Fruit fly (Drosophila melanogaster) whole organism, wandering third instar larva: Measurements from ENCODE around the gene Ser.

Experiments used
- CG9705 ChIP-seq: fragments of 200-800 bp; sonication (Bioruptor generic); optimal IDR thresholded peaks from 2 replicates; lab custom pipeline; 2018; ENCODE audit warnings: missing biosample characterization, mild to moderate bottlenecking, missing genetic modification characterization
- GATAd ChIP-seq: sonication (Bioruptor generic); optimal IDR thresholded peaks from 2 replicates; lab custom pipeline; 2016; ENCODE audit warnings: missing biosample characterization, missing genetic modification characterization
- HLH106 ChIP-seq: fragments of 200-800 bp; optimal IDR thresholded peaks from 3 replicates; lab custom pipeline; 2019; ENCODE audit warnings: missing biosample characterization, mild to moderate bottlenecking, missing genetic modification characterization, moderate library complexity
- Hnf4 ChIP-seq: fragments of 200-800 bp; sonication (Bioruptor generic); optimal IDR thresholded peaks from 2 replicates; lab custom pipeline; 2016; ENCODE audit warnings: missing biosample characterization, mild to moderate bottlenecking, missing genetic modification characterization
- Hr78 ChIP-seq: fragments of >200 bp; optimal IDR thresholded peaks from 2 replicates; lab custom pipeline; 2017; ENCODE audit warnings: missing biosample characterization, missing genetic modification characterization
- Hr83 ChIP-seq: fragments of 200-300 bp; sonication (Bioruptor generic); optimal IDR thresholded peaks from 2 replicates; lab custom pipeline; 2016; ENCODE audit warnings: missing biosample characterization, mild to moderate bottlenecking, missing genetic modification characterization, moderate library complexity; ENCODE audit not compliant: poor library complexity, severe bottlenecking
- Jra ChIP-seq: sonication (Bioruptor generic); optimal IDR thresholded peaks from 2 replicates; lab custom pipeline; 2016; ENCODE audit warnings: missing biosample characterization, missing genetic modification characterization
- Rel ChIP-seq, 2 experiments: fragments of 200-800 bp; sonication (Bioruptor generic) in 1 of 2; optimal IDR thresholded peaks; 2 replicates in 1 of 2; 3 replicates in 1 of 2; lab custom pipeline; 2016 to 2019; ENCODE audit warnings: mild to moderate bottlenecking in 2 of 2, missing biosample characterization in 2 of 2, missing genetic modification characterization in 2 of 2, moderate library complexity in 1 of 2
- dl ChIP-seq, 2 experiments: fragments of 175-275, 200-275 bp in 1 of 2; fragments of 200-275 bp in 1 of 2; sonication (Bioruptor generic); optimal IDR thresholded peaks; lab custom pipeline; 2018; ENCODE audit warnings: mild to moderate bottlenecking in 2 of 2, missing biosample characterization in 2 of 2, missing genetic modification characterization in 2 of 2, moderate library complexity in 2 of 2; ENCODE audit not compliant: partially characterized antibody in 2 of 2, insufficient read depth in 1 of 2
- fru ChIP-seq: fragments of 200-800 bp; sonication (Bioruptor generic); optimal IDR thresholded peaks from 3 replicates; lab custom pipeline; 2016; ENCODE audit warnings: missing biosample characterization, mild to moderate bottlenecking, missing genetic modification characterization
- h ChIP-seq: fragments of 200-800 bp; sonication (Bioruptor generic); optimal IDR thresholded peaks from 3 replicates; lab custom pipeline; 2016; ENCODE audit warnings: missing biosample characterization, mild to moderate bottlenecking, missing genetic modification characterization
- pan ChIP-seq: fragments of >200 bp; optimal IDR thresholded peaks from 2 replicates; lab custom pipeline; 2017
- usp ChIP-seq: fragments of >200 bp; optimal IDR thresholded peaks from 2 replicates; lab custom pipeline; 2017; ENCODE audit warnings: missing biosample characterization, missing genetic modification characterization
- woc ChIP-seq: sonication (Bioruptor generic); optimal IDR thresholded peaks from 2 replicates; lab custom pipeline; 2016; ENCODE audit warnings: missing biosample characterization, mild to moderate bottlenecking, missing genetic modification characterization

DNA sequence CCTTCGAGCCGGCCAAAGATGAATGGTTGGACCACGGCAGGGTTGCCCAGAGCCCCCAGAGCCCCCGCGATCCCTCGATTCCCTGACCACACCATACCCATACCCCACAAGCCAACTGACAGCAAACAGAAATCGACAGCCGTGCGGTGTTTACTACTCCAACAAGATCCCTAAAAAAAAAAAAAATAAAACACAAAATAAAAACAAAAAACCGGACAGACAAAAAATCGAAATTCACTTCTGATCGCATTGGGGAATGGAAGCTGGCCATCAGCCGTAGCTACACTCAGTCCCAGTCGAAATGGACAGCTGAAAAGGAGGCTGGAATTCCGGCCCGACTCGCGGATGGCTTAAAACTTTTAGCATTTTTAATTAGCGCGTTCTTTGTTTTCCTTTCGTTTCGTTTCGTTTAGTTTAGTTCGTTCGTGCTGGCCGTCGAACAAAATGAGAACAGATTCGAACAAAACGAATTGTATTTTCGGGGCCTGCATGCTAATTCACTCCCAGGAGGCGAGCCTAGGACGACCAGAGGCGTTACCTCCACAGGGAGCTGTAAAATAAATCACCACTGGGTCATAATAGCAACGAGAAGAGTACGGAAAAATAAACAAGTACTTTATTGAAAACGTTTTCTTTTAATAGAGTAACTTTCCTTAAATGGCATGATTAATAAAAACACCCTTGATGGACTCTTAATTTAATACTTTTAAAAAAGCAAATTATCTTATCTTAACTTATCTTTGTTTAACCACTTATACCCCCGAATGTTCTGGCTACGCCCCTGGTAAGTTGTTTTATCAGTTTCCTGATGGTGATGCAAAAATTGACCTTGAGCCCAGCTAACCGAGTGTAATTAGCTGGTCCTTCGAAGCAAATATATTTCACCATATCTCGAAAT is 5.1 kb upstream of the Ser start:
- TF ChIP-seq h (GFP tag; lab: Kevin White, UChicago) (peak; percentile 43), Jra (no peak), Hr78 (GFP tag; lab: Kevin White, UChicago) (no peak), Rel (GFP tag; optimal IDR thresholded peaks at IDR 0.05; lab: Kevin White, UChicago) (peak; percentile 62), Rel (tag; optimal IDR thresholded peaks at IDR 0.05; lab: Kevin White, UChicago) (no peak), HLH106 (tag; lab: Kevin White, UChicago) (peak; percentile 44), Hnf4 (GFP tag; lab: Kevin White, UChicago) (no peak), dl (GFP tag; optimal IDR thresholded peaks at IDR 0.05; lab: Kevin White, UChicago; ENCODE audit: insufficient read depth in 1 of 2, partially characterized antibody in 2 of 2) (no peak), CG9705 (GFP tag; lab: Kevin White, UChicago) (no peak), woc (GFP tag; lab: Kevin White, UChicago) (no peak), fru (GFP tag; lab: Kevin White, UChicago) (no peak), Hr83 (GFP tag; lab: Kevin White, UChicago) (no peak), pan (no peak), usp (GFP tag; lab: Kevin White, UChicago) (no peak), GATAd (GFP tag; lab: Kevin White, UChicago) (no peak)
